Worm (Caenorhabditis elegans) whole organism, L4 larva: ENCODE data around the gene srab-23.

Experiments
- R02D3.7 ChIP-seq: fragments of 150-350 bp; sonication (generic microtip); optimal IDR thresholded peaks from 3 replicates; lab custom pipeline; 2014; ENCODE audit warnings: missing biosample characterization, missing genetic modification characterization
- Y105C5A.15 ChIP-seq: fragments of 200-800 bp; sonication (Bioruptor generic); IDR thresholded peaks from 2 replicates; pipeline ENCODE4 v1.3.6; 2022; ENCODE audit warnings: missing genetic modification characterization, missing compliant biosample characterization
- ceh-20 ChIP-seq: fragments of 200-800 bp; sonication (Bioruptor generic); IDR thresholded peaks from 2 replicates; pipeline ENCODE4 v1.3.6; 2022; ENCODE audit warnings: missing genetic modification reagents, missing genetic modification characterization, missing compliant biosample characterization
- dmd-8 ChIP-seq: fragments of 200-800 bp; sonication (Bioruptor generic); IDR thresholded peaks from 2 replicates; pipeline ENCODE4 v1.3.6; 2022; ENCODE audit warnings: missing genetic modification characterization, missing compliant biosample characterization
- dpl-1 ChIP-seq: fragments of 150-350 bp; optimal IDR thresholded peaks from 2 replicates; lab custom pipeline; 2014; ENCODE audit warnings: missing biosample characterization, missing genetic modification reagents, missing genetic modification characterization
- lsy-2 ChIP-seq, 2 experiments: fragments of 150-350 bp in 1 of 2; sonication (generic microtip) in 1 of 2; optimal IDR thresholded peaks; 2 replicates each; lab custom pipeline; 2014 to 2017; ENCODE audit warnings: missing biosample characterization in 2 of 2, missing genetic modification characterization in 2 of 2
- madf-5 ChIP-seq, 2 experiments: fragments of 200-800 bp; sonication (Bioruptor generic); IDR thresholded peaks; 2 replicates each; pipeline ENCODE4 v1.3.6; 2022; ENCODE audit warnings: missing compliant biosample characterization in 2 of 2, missing genetic modification characterization in 2 of 2
- mep-1 ChIP-seq: fragments of 150-350 bp; sonication (generic microtip); optimal IDR thresholded peaks from 3 replicates; lab custom pipeline; 2014; ENCODE audit warnings: missing biosample characterization, missing genetic modification characterization
- nhr-41 ChIP-seq: fragments of 200-800 bp; sonication (Bioruptor generic); IDR thresholded peaks from 2 replicates; pipeline ENCODE4 v1.3.6; 2022; ENCODE audit warnings: missing genetic modification reagents, missing genetic modification characterization, missing compliant biosample characterization
- pha-4 ChIP-seq, 2 experiments: fragments of 150-350 bp in 1 of 2; fragments of 200-800 bp in 1 of 2; sonication (Bioruptor generic) in 1 of 2; IDR thresholded peaks in 1 of 2; optimal IDR thresholded peaks in 1 of 2; 2 replicates each; pipeline versions ENCODE4 v1.3.6 to Lab custom; 2014 to 2022; ENCODE audit warnings: missing genetic modification characterization in 2 of 2, missing genetic modification reagents in 2 of 2, missing biosample characterization in 1 of 2, missing compliant biosample characterization in 1 of 2
- skn-1 ChIP-seq: fragments of 150-350 bp; optimal IDR thresholded peaks from 2 replicates; lab custom pipeline; 2014; ENCODE audit warnings: missing biosample characterization, missing genetic modification characterization
- snpc-4 ChIP-seq: fragments of 150-350 bp; optimal IDR thresholded peaks from 2 replicates; lab custom pipeline; 2014; ENCODE audit warnings: missing biosample characterization, missing genetic modification characterization
- unc-62 ChIP-seq, 3 experiments: fragments of 150-350 bp in 1 of 3; sonication (generic microtip); optimal IDR thresholded peaks in 2 of 3; peaks in 1 of 3; 1 replicate in 1 of 3; 2 replicates in 2 of 3; lab custom pipeline; 2014 to 2017; ENCODE audit warnings: missing biosample characterization in 3 of 3, missing genetic modification characterization in 3 of 3, missing genetic modification reagents in 3 of 3, missing genotype in 1 of 3
- zip-11 ChIP-seq: fragments of 200-800 bp; sonication (Bioruptor generic); IDR thresholded peaks from 2 replicates; pipeline ENCODE4 v1.3.6; 2022; ENCODE audit warnings: missing genetic modification characterization, missing compliant biosample characterization

ce11 chrV:2029877-2030276, 5.6 kb downstream of the srab-23 start, which contains the start of gene F59A7.12:
- no peak for TF ChIP-seq snpc-4 (tag; lab: Kevin White, UChicago)
- TF ChIP-seq ceh-20 (GFP tag; lab: Robert Waterston, UW) = no peak
- TF ChIP-seq skn-1 = no peak
- TF ChIP-seq Y105C5A.15 = no peak
- no peak for TF ChIP-seq unc-62 (GFP tag; optimal IDR thresholded peaks at IDR 0.05 in 1 of 2; lab: Kevin White, UChicago)
- no peak for TF ChIP-seq unc-62 (tag; optimal IDR thresholded peaks at IDR 0.05; lab: Kevin White, UChicago)
- no peak for TF ChIP-seq nhr-41 (GFP tag; lab: Robert Waterston, UW)
- TF ChIP-seq pha-4 (GFP tag; IDR thresholded peaks at IDR 0.05; lab: Robert Waterston, UW) = no peak
- no peak for TF ChIP-seq pha-4 (tag; optimal IDR thresholded peaks at IDR 0.05; lab: Kevin White, UChicago)
- no peak for TF ChIP-seq zip-11 (GFP tag; lab: Robert Waterston, UW)
- no peak for TF ChIP-seq lsy-2 (tag; optimal IDR thresholded peaks at IDR 0.05; lab: Kevin White, UChicago)
- TF ChIP-seq mep-1 (tag; lab: Kevin White, UChicago) = no peak
- TF ChIP-seq madf-5 (GFP tag; IDR thresholded peaks at IDR 0.05; lab: Robert Waterston, UW) = no peak
- no peak for TF ChIP-seq R02D3.7 (tag; lab: Kevin White, UChicago)
- no peak for TF ChIP-seq dpl-1 (GFP tag; lab: Kevin White, UChicago)
- no peak for TF ChIP-seq dmd-8 (GFP tag; lab: Robert Waterston, UW)
